Fruit fly (Drosophila melanogaster) whole organism, wandering third instar larva: ENCODE data around the gene CG43739.

Experiments used
- Dfd ChIP-seq: fragments of >200 bp; optimal IDR thresholded peaks from 2 replicates; lab custom pipeline; 2017; ENCODE audit warnings: missing biosample characterization, missing genetic modification characterization
- Jra ChIP-seq: sonication (Bioruptor generic); optimal IDR thresholded peaks from 2 replicates; lab custom pipeline; 2016; ENCODE audit warnings: missing biosample characterization, missing genetic modification characterization
- brk ChIP-seq: fragments of 200-800 bp; sonication (Bioruptor generic); optimal IDR thresholded peaks from 2 replicates; lab custom pipeline; 2016; ENCODE audit warnings: missing biosample characterization, mild to moderate bottlenecking, missing genetic modification characterization
- lola ChIP-seq: fragments of >200 bp; optimal IDR thresholded peaks from 2 replicates; lab custom pipeline; 2017; ENCODE audit warnings: missing biosample characterization, missing genetic modification characterization
- rgr ChIP-seq: fragments of 200-800 bp; sonication (Bioruptor generic); optimal IDR thresholded peaks from 3 replicates; lab custom pipeline; 2016; ENCODE audit warnings: missing biosample characterization, mild to moderate bottlenecking, missing genetic modification characterization

DNA sequence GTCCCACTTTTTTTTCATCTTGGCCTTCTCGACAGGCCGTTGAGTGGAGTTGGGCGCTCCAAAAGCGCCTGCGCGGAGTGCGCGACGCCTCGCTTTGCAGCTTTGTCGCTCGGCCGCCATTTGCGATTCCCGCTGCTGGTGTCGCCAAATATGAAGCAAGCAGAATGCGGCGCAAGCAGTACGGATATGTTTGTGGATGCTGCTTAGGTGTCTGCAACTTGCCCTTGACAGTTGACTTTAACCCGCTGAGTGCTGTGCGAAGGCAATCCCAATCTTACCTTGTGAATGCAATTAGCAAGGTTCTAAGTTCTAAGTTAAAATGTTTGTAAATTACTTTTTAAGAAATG lies 96.7 kb downstream of the CG43739 start:
- no peak for TF ChIP-seq Dfd
- no peak for TF ChIP-seq lola (GFP tag; lab: Kevin White, UChicago)
- no peak for TF ChIP-seq Jra (GFP tag; lab: Kevin White, UChicago)
- no peak for TF ChIP-seq brk (GFP tag; lab: Kevin White, UChicago)
- no peak for TF ChIP-seq rgr (GFP tag; lab: Kevin White, UChicago)
